Worm (Caenorhabditis elegans): ENCODE results near the gene C52E4.7.
A peak's percentile ranks its signal among the peaks of the same experiment; 100 is the strongest.

The C52E4.7 gene

ce11 chrV:11960084-11960830 lies 33.8 kb upstream of the C52E4.7 start:
- TF ChIP-seq grh-1 (GFP tag; IDR thresholded peaks at IDR 0.05) (no peak), efl-1 (optimal IDR thresholded peaks at IDR 0.05) (no peak), efl-1 (GFP tag; optimal IDR thresholded peaks at IDR 0.05 in 1 of 2) (peak in 1 of 2 experiments; percentile 53)

ce11 chrV:11960831-11961190 lies 33.3 kb upstream of the C52E4.7 start:
- no peak for TF ChIP-seq lin-15B (tag; optimal IDR thresholded peaks at IDR 0.05)
- TF ChIP-seq elt-2 (tag; optimal IDR thresholded peaks at IDR 0.05) = no peak
- TF ChIP-seq zip-4 (GFP tag; optimal IDR thresholded peaks at IDR 0.05) = no peak
- TF ChIP-seq sox-4 (tag; optimal IDR thresholded peaks at IDR 0.05) = no peak
- peak; percentile 37 for TF ChIP-seq fkh-10 (GFP tag; optimal IDR thresholded peaks at IDR 0.05)
- no peak for TF ChIP-seq ztf-4 (tag; optimal IDR thresholded peaks at IDR 0.05)
- TF ChIP-seq efl-1 (optimal IDR thresholded peaks at IDR 0.05) = no peak
- TF ChIP-seq efl-1 (GFP tag; optimal IDR thresholded peaks at IDR 0.05 in 1 of 2) = peak in 1 of 2 experiments; percentile 20
- TF ChIP-seq mdl-1 (tag; optimal IDR thresholded peaks at IDR 0.05) = no peak

- TF ChIP-seq tbx-2 (tag; optimal IDR thresholded peaks at IDR 0.05) (no peak), rnt-1 (tag; optimal IDR thresholded peaks at IDR 0.05) (no peak), unc-30 (tag; optimal IDR thresholded peaks at IDR 0.05) (no peak)
Measured at ce11 chrV:11964723-11965122, 29.4 kb upstream of the C52E4.7 start, which contains the start of gene F58H1.7. Gene F58H1.7, minus strand, starts transcription at chrV:11964823.

- TF ChIP-seq isw-1 (GFP tag; IDR thresholded peaks at IDR 0.05) (no peak), mdl-1 (tag; optimal IDR thresholded peaks at IDR 0.05) (no peak), mab-9 (GFP tag; IDR thresholded peaks at IDR 0.05) (no peak), nhr-85 (tag) (no peak), nhr-84 (tag; optimal IDR thresholded peaks at IDR 0.05) (no peak), hpl-2 (GFP tag; optimal IDR thresholded peaks at IDR 0.05) (no peak), efl-1 (optimal IDR thresholded peaks at IDR 0.05) (no peak), efl-1 (GFP tag; optimal IDR thresholded peaks at IDR 0.05 in 1 of 2) (peak in 1 of 2 experiments; percentile 78), hlh-4 (tag; optimal IDR thresholded peaks at IDR 0.05) (no peak), ceh-90 (tag; optimal IDR thresholded peaks at IDR 0.05) (no peak), snpc-4 (tag; optimal IDR thresholded peaks at IDR 0.05) (no peak), sup-37 (GFP tag; optimal IDR thresholded peaks at IDR 0.05) (no peak), unc-86 (tag; optimal IDR thresholded peaks at IDR 0.05) (no peak), lin-14 (GFP tag; optimal IDR thresholded peaks at IDR 0.05) (no peak), elt-2 (tag; optimal IDR thresholded peaks at IDR 0.05) (peak; percentile 98), alr-1 (tag; optimal IDR thresholded peaks at IDR 0.05; ENCODE audit: borderline replicate concordance) (no peak), lin-35 (GFP tag; optimal IDR thresholded peaks at IDR 0.05) (peak in 1 of 2 experiments; percentile 41), ztf-11 (tag; optimal IDR thresholded peaks at IDR 0.05) (no peak), nhr-71 (tag; optimal IDR thresholded peaks at IDR 0.05) (peak; percentile 17), pqm-1 (tag; optimal IDR thresholded peaks at IDR 0.05) (peak; percentile 85), fkh-8 (tag; optimal IDR thresholded peaks at IDR 0.05) (no peak), nhr-20 (tag; optimal IDR thresholded peaks at IDR 0.05) (peak; percentile 42), nhr-76 (tag; optimal IDR thresholded peaks at IDR 0.05) (no peak), jun-1 (tag; optimal IDR thresholded peaks at IDR 0.05) (peak; percentile 11), lin-15B (tag; optimal IDR thresholded peaks at IDR 0.05) (no peak), pax-3 (tag; optimal IDR thresholded peaks at IDR 0.05) (peak; percentile 32), ets-5 (GFP tag; IDR thresholded peaks at IDR 0.05) (no peak)
Measured at ce11 chrV:11975233-11975632, 18.9 kb upstream of the C52E4.7 start, which contains the start of gene cpr-1. Gene cpr-1, plus strand, starts transcription at chrV:11975551.

Data from whole organism, L1 larva.